Worm (Caenorhabditis elegans): ENCODE results near the gene pqn-25.

- TF ChIP-seq flt-1 (GFP tag; IDR thresholded peaks at IDR 0.05), result no peak
- TF ChIP-seq T22C8.4 (GFP tag; IDR thresholded peaks at IDR 0.05), result no peak
- TF ChIP-seq ztf-23 (GFP tag; IDR thresholded peaks at IDR 0.05), result no peak
- no peak for TF ChIP-seq cog-1 (tag; optimal IDR thresholded peaks at IDR 0.05)
Observed at ce11 chrIII:5557246-5557819, 44.9 kb upstream of the pqn-25 start, which contains the start of gene rpc-2.
